Fruit fly (Drosophila melanogaster): ENCODE data around the gene CG17612.

Gene CG17612

DNA sequence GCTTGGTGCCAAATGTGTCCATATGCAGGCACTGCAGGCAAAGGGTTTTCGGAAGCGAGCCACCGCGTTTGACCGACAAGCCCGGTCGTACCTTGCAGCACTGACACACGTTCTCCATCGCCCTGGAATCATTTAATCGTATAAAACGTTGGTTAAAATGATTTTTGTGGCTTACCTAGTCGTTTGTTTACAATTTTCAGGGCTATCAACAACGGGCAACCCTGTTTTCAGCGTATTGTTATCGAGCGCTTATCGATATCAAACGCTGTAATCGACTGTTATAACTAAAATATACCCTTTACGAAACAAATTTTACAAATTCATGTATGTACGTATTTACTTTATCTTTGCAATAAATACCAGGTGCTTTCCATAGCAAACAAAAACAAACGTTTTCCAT, at the start of gene CG17612:
TSS of gene CG17612 (minus strand) at position 214 of the 400 bp plus-strand sequence.
- TF ChIP-seq Myc (optimal IDR thresholded peaks at IDR 0.05) (no peak), psq (optimal IDR thresholded peaks at IDR 0.05) (no peak), insv (optimal IDR thresholded peaks at IDR 0.05) (no peak), ttk (optimal IDR thresholded peaks at IDR 0.05) (no peak), h (optimal IDR thresholded peaks at IDR 0.05) (no peak), Sin3A (optimal IDR thresholded peaks at IDR 0.05) (no peak)

dm6 chr2L:4422154-4422553, 39.6 kb upstream of the CG17612 start:
- TF ChIP-seq h (optimal IDR thresholded peaks at IDR 0.05) (no peak), insv (optimal IDR thresholded peaks at IDR 0.05) (no peak), Sin3A (optimal IDR thresholded peaks at IDR 0.05) (no peak), psq (optimal IDR thresholded peaks at IDR 0.05) (no peak), Myc (optimal IDR thresholded peaks at IDR 0.05) (no peak), ttk (optimal IDR thresholded peaks at IDR 0.05) (no peak)

- TF ChIP-seq Sin3A (optimal IDR thresholded peaks at IDR 0.05) (no peak), Myc (optimal IDR thresholded peaks at IDR 0.05) (no peak), h (optimal IDR thresholded peaks at IDR 0.05) (no peak), psq (optimal IDR thresholded peaks at IDR 0.05) (no peak), ttk (optimal IDR thresholded peaks at IDR 0.05) (no peak), insv (optimal IDR thresholded peaks at IDR 0.05) (no peak)
Observed at dm6 chr2L:4418819-4419218, 36.3 kb upstream of the CG17612 start.

dm6 chr2L:4417982-4418381, 35.4 kb upstream of the CG17612 start:
- TF ChIP-seq Myc (optimal IDR thresholded peaks at IDR 0.05): no peak
- no peak for TF ChIP-seq psq (optimal IDR thresholded peaks at IDR 0.05)
- no peak for TF ChIP-seq ttk (optimal IDR thresholded peaks at IDR 0.05)
- no peak for TF ChIP-seq Sin3A (optimal IDR thresholded peaks at IDR 0.05)
- TF ChIP-seq insv (optimal IDR thresholded peaks at IDR 0.05): no peak
- no peak for TF ChIP-seq h (optimal IDR thresholded peaks at IDR 0.05)

DNA sequence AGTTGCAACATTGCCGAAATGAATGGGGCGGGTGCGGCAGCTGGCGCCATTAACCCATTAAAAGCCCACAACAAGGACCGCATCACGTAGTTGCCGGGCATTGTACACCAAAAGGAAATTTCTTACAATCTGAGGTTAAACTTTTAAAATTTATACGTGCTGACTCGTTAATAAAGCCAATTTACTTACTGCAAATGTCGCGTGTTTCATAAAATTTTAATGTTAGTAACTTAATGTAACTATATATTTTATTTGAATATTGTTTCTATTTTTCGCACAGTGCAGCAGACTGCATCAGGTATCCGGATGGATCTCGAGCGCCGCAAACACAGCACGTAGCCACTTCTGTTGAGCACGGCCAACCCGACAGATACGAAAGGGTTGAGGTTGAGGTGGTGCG, 34.4 kb upstream of the CG17612 start:
- TF ChIP-seq insv (optimal IDR thresholded peaks at IDR 0.05): no peak
- no peak for TF ChIP-seq Myc (optimal IDR thresholded peaks at IDR 0.05)
- no peak for TF ChIP-seq psq (optimal IDR thresholded peaks at IDR 0.05)
- TF ChIP-seq Sin3A (optimal IDR thresholded peaks at IDR 0.05): no peak
- TF ChIP-seq ttk (optimal IDR thresholded peaks at IDR 0.05): no peak

dm6 chr2L:4416089-4416488, 33.6 kb upstream of the CG17612 start:
- TF ChIP-seq insv (optimal IDR thresholded peaks at IDR 0.05) (no peak), h (optimal IDR thresholded peaks at IDR 0.05) (no peak), Sin3A (optimal IDR thresholded peaks at IDR 0.05) (no peak), Myc (optimal IDR thresholded peaks at IDR 0.05) (no peak), ttk (optimal IDR thresholded peaks at IDR 0.05) (no peak), psq (optimal IDR thresholded peaks at IDR 0.05) (no peak)

- no peak for TF ChIP-seq Myc (optimal IDR thresholded peaks at IDR 0.05)
- no peak for TF ChIP-seq h (optimal IDR thresholded peaks at IDR 0.05)
- TF ChIP-seq Sin3A (optimal IDR thresholded peaks at IDR 0.05): no peak
- TF ChIP-seq psq (optimal IDR thresholded peaks at IDR 0.05): no peak
- no peak for TF ChIP-seq insv (optimal IDR thresholded peaks at IDR 0.05)
- no peak for TF ChIP-seq ttk (optimal IDR thresholded peaks at IDR 0.05)
Observed at dm6 chr2L:4414059-4414458, 31.5 kb upstream of the CG17612 start.

DNA sequence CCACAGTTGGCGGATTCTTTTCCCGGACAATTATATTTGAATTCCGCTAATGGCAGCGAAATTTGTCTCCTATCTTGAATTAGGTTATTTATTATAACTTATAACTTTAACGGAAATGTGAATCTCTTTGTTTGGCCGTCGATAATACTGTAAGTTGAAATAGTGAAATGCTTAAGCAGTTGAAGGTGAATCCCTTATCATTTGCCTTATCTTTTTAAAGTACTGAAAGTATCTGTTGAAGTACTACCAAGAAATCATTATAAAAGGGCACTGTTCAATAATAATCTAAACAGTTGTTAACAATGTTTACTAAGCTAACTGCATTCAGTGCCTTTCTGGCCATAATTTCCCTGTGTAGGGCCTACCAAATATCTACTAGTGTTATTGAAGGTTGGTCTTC, 28.3 kb upstream of the CG17612 start, which contains the start of gene CG43055:
TSS of gene CG43055 (plus strand) at position 301 of the 400 bp plus-strand sequence.
- TF ChIP-seq ttk (optimal IDR thresholded peaks at IDR 0.05) (no peak), Sin3A (optimal IDR thresholded peaks at IDR 0.05) (no peak), insv (optimal IDR thresholded peaks at IDR 0.05) (no peak), h (optimal IDR thresholded peaks at IDR 0.05) (no peak), Myc (optimal IDR thresholded peaks at IDR 0.05) (no peak), psq (optimal IDR thresholded peaks at IDR 0.05) (no peak)

DNA sequence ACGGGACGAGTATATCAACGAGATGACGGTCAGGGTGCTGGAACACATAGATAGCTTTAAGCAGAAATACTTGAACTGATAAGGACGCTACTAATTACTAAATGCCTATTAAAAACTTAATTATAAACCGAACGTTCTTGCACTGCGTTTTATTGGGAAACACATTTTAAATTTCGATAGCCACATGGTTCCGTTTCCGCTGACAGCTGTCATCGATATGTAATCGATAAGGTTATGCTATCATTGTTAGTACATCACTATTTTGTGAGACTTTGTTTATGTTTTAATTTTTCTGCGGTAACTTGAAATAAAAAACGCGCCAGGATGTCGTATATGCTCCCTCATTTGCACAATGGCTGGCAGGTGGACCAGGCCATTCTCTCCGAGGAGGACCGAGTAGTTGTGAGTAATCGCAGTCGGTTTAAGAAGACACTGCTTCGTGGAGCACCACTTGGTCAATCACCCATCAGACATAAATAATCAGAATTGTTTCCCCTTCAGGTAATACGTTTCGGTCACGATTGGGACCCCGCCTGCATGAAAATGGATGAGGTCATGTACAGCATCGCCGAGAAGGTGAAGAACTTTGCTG, 20.6 kb upstream of the CG17612 start, which contains the start of gene Dim1:
TSS of gene Dim1 (plus strand) at position 239 of the 592 bp plus-strand sequence.
- TF ChIP-seq h (optimal IDR thresholded peaks at IDR 0.05): no peak
- no peak for TF ChIP-seq ttk (optimal IDR thresholded peaks at IDR 0.05)
- TF ChIP-seq Sin3A (optimal IDR thresholded peaks at IDR 0.05): no peak

DNA sequence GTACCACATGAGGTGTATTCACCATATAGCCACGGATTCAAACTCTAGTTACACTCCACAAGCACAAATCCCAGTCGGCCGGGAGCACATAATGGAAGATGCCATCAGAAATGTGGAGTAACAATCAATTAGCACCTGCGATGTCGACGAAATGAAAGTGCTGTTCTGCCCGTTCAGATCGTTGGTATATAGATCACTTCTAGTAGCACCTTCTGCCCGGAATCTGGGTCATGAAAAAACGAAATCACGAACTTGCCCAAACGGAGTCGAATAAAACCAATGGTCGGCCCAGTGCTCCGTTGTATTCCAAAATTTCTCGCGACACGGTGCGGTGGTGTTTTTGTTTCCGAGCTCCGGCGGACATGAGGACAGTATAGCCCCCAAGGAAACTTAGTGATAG, 18.1 kb upstream of the CG17612 start, which contains the start of gene CG33003:
TSS of gene CG33003 (plus strand) at position 301 of the 400 bp plus-strand sequence.
- TF ChIP-seq h (optimal IDR thresholded peaks at IDR 0.05) (no peak), insv (optimal IDR thresholded peaks at IDR 0.05) (no peak), psq (optimal IDR thresholded peaks at IDR 0.05) (no peak), Sin3A (optimal IDR thresholded peaks at IDR 0.05) (no peak), Myc (optimal IDR thresholded peaks at IDR 0.05) (no peak), ttk (optimal IDR thresholded peaks at IDR 0.05) (no peak)

dm6 chr2L:4393842-4394421, 11.4 kb upstream of the CG17612 start, which contains the start of gene CG3652:
CG3652 (minus strand) TSS chr2L:4393876.
- TF ChIP-seq psq (optimal IDR thresholded peaks at IDR 0.05) (no peak), insv (optimal IDR thresholded peaks at IDR 0.05) (no peak), ttk (optimal IDR thresholded peaks at IDR 0.05) (no peak), Sin3A (optimal IDR thresholded peaks at IDR 0.05) (no peak), h (optimal IDR thresholded peaks at IDR 0.05) (no peak), Myc (optimal IDR thresholded peaks at IDR 0.05) (no peak)

DNA sequence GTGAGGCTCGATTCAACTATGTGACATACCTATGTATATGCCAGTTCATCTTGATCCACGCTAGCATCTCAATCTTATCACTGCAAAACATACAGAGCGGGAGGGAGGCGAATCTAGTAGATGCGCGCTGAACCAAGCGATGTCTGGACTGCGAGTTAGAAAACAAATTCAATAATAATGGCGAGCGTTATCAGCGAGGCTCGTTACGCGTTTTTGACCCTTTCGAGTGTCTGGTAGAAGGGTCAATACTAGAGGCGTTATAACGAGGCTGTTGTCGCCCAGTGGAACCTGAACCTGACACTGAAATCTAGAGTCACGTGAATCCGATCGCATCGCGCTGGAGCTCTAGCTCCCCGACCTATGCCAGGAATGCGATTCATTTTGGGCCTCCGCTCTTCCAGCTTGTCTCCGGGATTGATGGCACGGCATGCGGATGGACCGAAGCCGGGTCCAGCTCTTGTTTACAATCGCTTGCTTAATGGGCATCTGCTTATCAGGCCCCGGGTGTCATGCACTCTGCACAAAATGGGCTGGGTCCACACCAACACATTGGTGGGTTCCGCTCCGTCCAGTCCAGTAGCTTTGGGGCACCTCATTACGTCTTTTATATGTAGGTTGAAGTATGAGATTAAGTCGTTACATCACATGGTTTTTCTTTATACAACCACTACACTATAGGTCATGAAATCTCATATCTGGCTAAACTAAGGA, 7.0 kb upstream of the CG17612 start:
- TF ChIP-seq Sin3A (optimal IDR thresholded peaks at IDR 0.05) (no peak), h (optimal IDR thresholded peaks at IDR 0.05) (no peak), insv (optimal IDR thresholded peaks at IDR 0.05) (no peak), ttk (optimal IDR thresholded peaks at IDR 0.05) (no peak), psq (optimal IDR thresholded peaks at IDR 0.05) (no peak), Myc (optimal IDR thresholded peaks at IDR 0.05) (no peak)

Data from Kc167 (cell line).